Worm (Caenorhabditis elegans) whole organism, L2 larva: Measurements from ENCODE around the gene Y75B8A.25.

ENCODE experiments used
- ama-1 ChIP-seq: fragments of 150-350 bp; optimal IDR thresholded peaks from 2 replicates; lab custom pipeline; 2018; ENCODE audit warnings: inconsistent platforms
- elt-1 ChIP-seq: fragments of 150-350 bp; optimal IDR thresholded peaks from 2 replicates; lab custom pipeline; 2014; ENCODE audit warnings: missing biosample characterization, missing genetic modification characterization
- lin-11 ChIP-seq: fragments of 150-350 bp; sonication (generic microtip); optimal IDR thresholded peaks from 2 replicates; lab custom pipeline; 2014; ENCODE audit warnings: missing biosample characterization, missing genetic modification characterization, inconsistent platforms, mixed read lengths
- mdl-1 ChIP-seq, 2 experiments: fragments of 150-350 bp in 1 of 2; sonication (generic microtip) in 1 of 2; optimal IDR thresholded peaks; 2 replicates each; lab custom pipeline; 2017; ENCODE audit warnings: missing biosample characterization in 2 of 2, missing genetic modification characterization in 2 of 2
- nhr-23 ChIP-seq: fragments of 150-350 bp; optimal IDR thresholded peaks from 2 replicates; lab custom pipeline; 2014; ENCODE audit warnings: missing biosample characterization, missing genetic modification reagents, missing genetic modification characterization
- sma-3 ChIP-seq: sonication (generic microtip); optimal IDR thresholded peaks from 2 replicates; lab custom pipeline; 2016; ENCODE audit warnings: missing genetic modification reagents, missing genetic modification characterization, missing compliant biosample characterization
- unc-39 ChIP-seq: fragments of 150-350 bp; optimal IDR thresholded peaks from 2 replicates; lab custom pipeline; 2014; ENCODE audit warnings: missing biosample characterization, missing genetic modification characterization
- ztf-1 ChIP-seq: fragments of 200-800 bp; sonication (Bioruptor generic); conservative IDR thresholded peaks from 2 replicates; pipeline ENCODE4 v1.3.6; 2022; ENCODE audit warnings: missing genetic modification characterization, missing compliant biosample characterization

DNA sequence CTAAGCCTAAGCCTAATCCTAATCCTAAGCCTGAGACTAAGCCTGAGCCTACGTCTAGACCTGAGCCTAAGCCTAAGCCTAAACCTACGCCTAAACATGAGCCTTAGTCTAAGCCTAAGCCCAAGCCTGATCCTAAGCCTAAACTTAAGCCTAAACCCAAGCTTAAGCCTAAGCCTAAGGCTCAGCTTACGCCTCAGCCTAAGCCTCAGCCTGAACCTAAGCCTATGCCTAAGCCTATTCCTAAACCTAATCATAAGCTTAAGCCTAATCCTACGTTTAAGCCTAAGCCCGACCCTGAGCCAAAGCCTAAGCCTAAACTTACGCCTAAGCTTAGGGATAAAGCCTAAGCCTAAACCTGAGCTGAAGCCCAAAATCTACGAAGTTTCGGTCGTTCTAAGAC is 43.6 kb upstream of the Y75B8A.25 start:
- TF ChIP-seq mdl-1 (tag; optimal IDR thresholded peaks at IDR 0.05; lab: Kevin White, UChicago) (no peak), sma-3 (GFP tag; lab: Kevin White, UChicago) (no peak), nhr-23 (tag; lab: Kevin White, UChicago) (no peak), elt-1 (tag; lab: Kevin White, UChicago) (no peak), ztf-1 (no peak), unc-39 (no peak), ama-1 (lab: Kevin White, UChicago) (no peak), lin-11 (tag; lab: Kevin White, UChicago) (no peak)
